Fruit fly (Drosophila melanogaster) whole organism, wandering third instar larva: Measurements from ENCODE around the gene CG4615.

Experiments used
- HLH106 ChIP-seq: fragments of 200-800 bp; optimal IDR thresholded peaks from 3 replicates; lab custom pipeline; 2019; ENCODE audit warnings: missing biosample characterization, mild to moderate bottlenecking, missing genetic modification characterization, moderate library complexity
- sage ChIP-seq: fragments of 200-800 bp; sonication (Bioruptor generic); optimal IDR thresholded peaks from 2 replicates; lab custom pipeline; 2016; ENCODE audit warnings: missing biosample characterization, mild to moderate bottlenecking, missing genetic modification characterization
- tai ChIP-seq: sonication (Bioruptor generic); optimal IDR thresholded peaks from 2 replicates; lab custom pipeline; 2016; ENCODE audit warnings: missing biosample characterization, missing genetic modification characterization
- usp ChIP-seq: fragments of >200 bp; optimal IDR thresholded peaks from 2 replicates; lab custom pipeline; 2017; ENCODE audit warnings: missing biosample characterization, missing genetic modification characterization

DNA sequence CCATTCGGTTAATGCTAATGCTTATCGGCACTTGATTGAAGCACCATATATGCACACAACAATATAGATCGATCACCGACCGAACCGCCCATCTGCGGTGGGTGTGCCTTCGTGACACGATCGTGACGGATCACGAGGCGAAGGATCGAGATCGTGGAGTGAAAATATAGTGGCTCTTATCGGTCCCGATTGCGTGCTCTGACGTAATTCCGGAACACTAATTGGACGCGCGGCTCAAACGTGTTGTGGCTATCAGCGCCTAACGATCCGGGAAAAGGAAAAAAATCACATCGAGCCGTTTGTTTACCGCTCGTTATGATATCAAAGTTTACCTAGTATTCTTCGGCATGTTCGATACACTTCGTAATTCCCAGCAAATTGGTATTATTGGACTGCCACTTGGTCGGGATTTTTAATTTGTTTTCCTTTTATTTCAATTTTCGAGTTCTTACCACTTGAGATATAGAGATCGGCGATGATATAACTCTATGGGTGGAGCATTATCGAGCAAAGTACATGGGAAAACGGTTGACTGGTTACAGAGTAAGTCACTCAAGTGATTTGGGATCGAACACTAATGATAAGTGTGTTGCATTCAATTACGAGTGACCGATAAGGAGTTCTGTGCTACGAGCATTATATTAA lies 28.7 kb downstream of the CG4615 start:
- TF ChIP-seq sage (no peak), HLH106 (tag; lab: Kevin White, UChicago) (no peak), tai (GFP tag; lab: Kevin White, UChicago) (no peak), usp (GFP tag; lab: Kevin White, UChicago) (no peak)
